3 fruit fly cellular contexts compared by ENCODE assay signal in genomic region chrX:6050282-6050934, dm6.
TF ChIP-seq lines count a peak whose summit lies in the region.

Gene CG5921, plus strand, starts transcription at chrX:6050828.

- TF ChIP-seq CTCF in whole organism, embryonic (GFP tag; optimal IDR thresholded peaks at IDR 0.05; lab: Kevin White, UChicago), result peak; percentile 21

TF ChIP-seq in whole organism, adult, 20 proteins besides CTCF, POLR2A, EP300 and RAD21:
- TF ChIP-seq CG14711 (tag; optimal IDR thresholded peaks at IDR 0.05; lab: Kevin White, UChicago) (no peak), Hr96 (GFP tag; optimal IDR thresholded peaks at IDR 0.05; lab: Kevin White, UChicago) (no peak), CG11617 (GFP tag; optimal IDR thresholded peaks at IDR 0.05; lab: Kevin White, UChicago) (no peak), bab1 (GFP tag; optimal IDR thresholded peaks at IDR 0.05; lab: Kevin White, UChicago) (peak; percentile 23), pad (GFP tag; optimal IDR thresholded peaks at IDR 0.05; lab: Kevin White, UChicago) (no peak), CG12768 (GFP tag; optimal IDR thresholded peaks at IDR 0.05; lab: Kevin White, UChicago) (no peak)

TF ChIP-seq in whole organism, embryonic, 481 proteins besides CTCF, POLR2A, EP300 and RAD21 (continues in another document):
- TF ChIP-seq ap (GFP tag; IDR thresholded peaks at IDR 0.05; lab: Robert Waterston, UW) (no peak), CG12155 (GFP tag; optimal IDR thresholded peaks at IDR 0.05; lab: Kevin White, UChicago) (no peak), unc-4 (GFP tag; IDR thresholded peaks at IDR 0.05; lab: Robert Waterston, UW; ENCODE audit: partially characterized antibody) (0 out of 2 replicates have a peak, but pooled peaks have one; percentile 15), p53 (GFP tag; optimal IDR thresholded peaks at IDR 0.05; lab: Kevin White, UChicago) (no peak), ab (GFP tag; optimal IDR thresholded peaks at IDR 0.05; lab: Kevin White, UChicago) (no peak), scrt (GFP tag; optimal IDR thresholded peaks at IDR 0.05; lab: Kevin White, UChicago) (no peak), bbx (GFP tag; IDR thresholded peaks at IDR 0.05; lab: Robert Waterston, UW; ENCODE audit: partially characterized antibody) (no peak), CG13287 (GFP tag; IDR thresholded peaks at IDR 0.05; lab: Robert Waterston, UW; ENCODE audit: partially characterized antibody) (peak; percentile 33; the same call in 1 of the 2 replicates), CG1603 (tag; optimal IDR thresholded peaks at IDR 0.05; lab: Kevin White, UChicago) (no peak), tap (tag; optimal IDR thresholded peaks at IDR 0.05; lab: Kevin White, UChicago) (no peak), gcm2 (GFP tag; optimal IDR thresholded peaks at IDR 0.05; lab: Kevin White, UChicago) (no peak), Lhr (GFP tag; optimal IDR thresholded peaks at IDR 0.05; lab: Kevin White, UChicago) (peak; percentile 38), ac (GFP tag; optimal IDR thresholded peaks at IDR 0.05; lab: Kevin White, UChicago) (no peak), CG4404 (GFP tag; IDR thresholded peaks at IDR 0.05; lab: Robert Waterston, UW) (no peak), CG9215 (GFP tag; IDR thresholded peaks at IDR 0.05; lab: Robert Waterston, UW) (no peak), CG14014 (GFP tag; IDR thresholded peaks at IDR 0.05; lab: Robert Waterston, UW) (no peak), cas (GFP tag; IDR thresholded peaks at IDR 0.05; lab: Robert Waterston, UW) (no peak), CG11695 (GFP tag; IDR thresholded peaks at IDR 0.05; lab: Robert Waterston, UW) (no peak), org-1 (GFP tag; optimal IDR thresholded peaks at IDR 0.05; lab: Kevin White, UChicago) (no peak), Drgx (GFP tag; IDR thresholded peaks at IDR 0.05; lab: Robert Waterston, UW) (0 out of 2 replicates have a peak, but pooled peaks have one; percentile 21), sens (GFP tag; lab: Kevin White, UChicago) (peak; percentile 30), Rfx (GFP tag; IDR thresholded peaks at IDR 0.05; lab: Robert Waterston, UW) (no peak), CG17802 (tag; optimal IDR thresholded peaks at IDR 0.05; lab: Kevin White, UChicago) (no peak), CG7357 (GFP tag; IDR thresholded peaks at IDR 0.05; lab: Robert Waterston, UW) (no peak), Xbp1 (GFP tag; optimal IDR thresholded peaks at IDR 0.05; lab: Kevin White, UChicago) (peak; percentile 1), CG8924 (tag; optimal IDR thresholded peaks at IDR 0.05; lab: Kevin White, UChicago) (no peak), Atf3 (GFP tag; optimal IDR thresholded peaks at IDR 0.05; lab: Kevin White, UChicago) (no peak), cad (GFP tag; optimal IDR thresholded peaks at IDR 0.05; lab: Kevin White, UChicago) (no peak), H2.0 (GFP tag; IDR thresholded peaks at IDR 0.05; lab: Robert Waterston, UW) (no peak), MTF-1 (GFP tag; optimal IDR thresholded peaks at IDR 0.05; lab: Kevin White, UChicago; ENCODE audit: borderline replicate concordance) (no peak), sug (tag; optimal IDR thresholded peaks at IDR 0.05; lab: Kevin White, UChicago) (no peak), bigmax (GFP tag; optimal IDR thresholded peaks at IDR 0.05; lab: Kevin White, UChicago) (no peak), CG12391 (tag; optimal IDR thresholded peaks at IDR 0.05; lab: Kevin White, UChicago) (no peak), stwl (tag; optimal IDR thresholded peaks at IDR 0.05; lab: Kevin White, UChicago) (peak; percentile 82), CG15514 (GFP tag; optimal IDR thresholded peaks at IDR 0.05; lab: Kevin White, UChicago) (peak; percentile 5), CG17359 (tag; optimal IDR thresholded peaks at IDR 0.05; lab: Kevin White, UChicago) (no peak), onecut (GFP tag; IDR thresholded peaks at IDR 0.05; lab: Robert Waterston, UW) (no peak), Sin3A (optimal IDR thresholded peaks at IDR 0.05; lab: Kevin White, UChicago) (no peak), Lim3 (GFP tag; IDR thresholded peaks at IDR 0.05; lab: Robert Waterston, UW) (no peak), croc (GFP tag; conservative IDR thresholded peaks at IDR 0.05; lab: Robert Waterston, UW) (no peak), CG3407 (GFP tag; optimal IDR thresholded peaks at IDR 0.05; lab: Kevin White, UChicago) (no peak), zfh1 (GFP tag; IDR thresholded peaks at IDR 0.05; lab: Robert Waterston, UW) (no peak), Oli (tag; optimal IDR thresholded peaks at IDR 0.05; lab: Kevin White, UChicago) (no peak), CG32772 (GFP tag; IDR thresholded peaks at IDR 0.05; lab: Robert Waterston, UW) (no peak), fd96Cb (tag; optimal IDR thresholded peaks at IDR 0.05; lab: Kevin White, UChicago) (no peak)

TF ChIP-seq in whole organism, prepupa, 60 proteins besides CTCF, POLR2A, EP300 and RAD21:
- TF ChIP-seq Smox (GFP tag; optimal IDR thresholded peaks at IDR 0.05; lab: Kevin White, UChicago), result peak; percentile 29
- no peak for TF ChIP-seq CG6792 (GFP tag; optimal IDR thresholded peaks at IDR 0.05; lab: Kevin White, UChicago)
- no peak for TF ChIP-seq CG16779 (tag; optimal IDR thresholded peaks at IDR 0.05; lab: Kevin White, UChicago)
- no peak for TF ChIP-seq CG15336 (GFP tag; IDR thresholded peaks at IDR 0.05; lab: Robert Waterston, UW)
- no peak for TF ChIP-seq achi (GFP tag; optimal IDR thresholded peaks at IDR 0.05; lab: Kevin White, UChicago)
- TF ChIP-seq spab (GFP tag; optimal IDR thresholded peaks at IDR 0.05; lab: Kevin White, UChicago), result no peak
- no peak for TF ChIP-seq Sox14 (GFP tag; optimal IDR thresholded peaks at IDR 0.05; lab: Kevin White, UChicago)
- TF ChIP-seq CG7368 (GFP tag; optimal IDR thresholded peaks at IDR 0.05; lab: Kevin White, UChicago), result no peak
- peak; percentile 68 for TF ChIP-seq Eip78C (GFP tag; lab: Kevin White, UChicago)
- TF ChIP-seq eg (GFP tag; IDR thresholded peaks at IDR 0.05; lab: Robert Waterston, UW), result no peak
- TF ChIP-seq svp (GFP tag; lab: Kevin White, UChicago), result peak; percentile 43
- no peak for TF ChIP-seq Eip75B (GFP tag; optimal IDR thresholded peaks at IDR 0.05; lab: Kevin White, UChicago)
- TF ChIP-seq Gug (GFP tag; IDR thresholded peaks at IDR 0.05; lab: Robert Waterston, UW), result no peak
- TF ChIP-seq OdsH (GFP tag; optimal IDR thresholded peaks at IDR 0.05; lab: Kevin White, UChicago), result no peak
- peak; percentile 13 for TF ChIP-seq Sox102F (GFP tag; optimal IDR thresholded peaks at IDR 0.05; lab: Kevin White, UChicago)
- TF ChIP-seq esn (GFP tag; optimal IDR thresholded peaks at IDR 0.05; lab: Kevin White, UChicago), result peak; percentile 16
